In the genomic region with DNA sequence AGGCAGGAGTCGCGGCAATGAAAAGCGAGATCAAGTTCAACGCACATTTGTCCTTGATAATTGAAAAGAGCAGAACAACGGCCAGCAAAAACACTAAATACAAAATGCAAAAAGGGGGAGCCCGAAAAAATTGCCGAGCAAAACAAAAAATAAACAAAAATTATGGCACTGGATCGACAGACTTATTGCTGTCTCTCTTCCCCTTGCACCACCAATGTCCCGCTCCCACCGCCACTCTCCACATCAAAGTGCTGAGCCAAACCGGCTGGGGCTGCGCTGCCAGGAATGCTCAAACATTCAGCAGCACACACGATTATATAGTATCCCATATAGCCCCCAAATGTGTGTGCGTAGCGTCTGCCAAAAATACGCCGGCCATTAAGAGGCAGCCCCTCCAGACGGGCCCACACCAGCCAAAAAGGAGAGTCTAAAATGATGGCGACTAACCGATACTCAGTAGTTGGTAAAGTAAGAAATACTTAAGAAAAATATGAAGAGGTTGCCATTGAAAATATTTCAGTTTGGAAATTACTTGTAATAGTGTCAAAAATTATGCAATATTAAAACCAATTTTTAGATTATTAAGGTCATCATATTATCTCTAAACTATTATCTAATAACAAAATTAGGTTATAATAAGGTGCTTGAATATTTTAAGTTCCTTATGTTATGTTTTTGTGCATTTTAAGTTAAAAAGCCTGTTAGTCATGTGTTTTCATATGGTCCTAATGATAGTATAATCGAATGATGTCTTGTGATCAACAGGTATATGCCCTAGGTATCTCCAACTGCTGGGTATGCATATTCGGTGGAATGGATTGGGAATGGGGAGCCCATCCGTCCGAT, we compare ENCODE assay signal across 5 fruit fly cellular contexts.
A peak's percentile ranks its signal among the peaks of the same experiment; 100 is the strongest.
TF ChIP-seq lines count a peak whose summit lies in the region.

No protein-coding gene starts in this region.

- TF ChIP-seq CTCF in whole organism, embryonic (GFP tag; optimal IDR thresholded peaks at IDR 0.05; lab: Kevin White, UChicago) = no peak

TF ChIP-seq in whole organism, 6 proteins besides CTCF, POLR2A, EP300 and RAD21:
- TF ChIP-seq pan (optimal IDR thresholded peaks at IDR 0.05; lab: Kevin White, UChicago) (peak; percentile 91), EcR (GFP tag; optimal IDR thresholded peaks at IDR 0.05; lab: Kevin White, UChicago) (peak in 1 of 2 experiments; percentile 12), Dll (optimal IDR thresholded peaks at IDR 0.05; lab: Kevin White, UChicago) (no peak), usp (GFP tag; optimal IDR thresholded peaks at IDR 0.05; lab: Kevin White, UChicago) (no peak), psq (optimal IDR thresholded peaks at IDR 0.05; lab: Kevin White, UChicago) (no peak)

TF ChIP-seq in whole organism, embryonic, 481 proteins besides CTCF, POLR2A, EP300 and RAD21 (continues in another document):
- TF ChIP-seq CG8944 (GFP tag; optimal IDR thresholded peaks at IDR 0.05; lab: Kevin White, UChicago) (no peak), CG9727 (GFP tag; optimal IDR thresholded peaks at IDR 0.05; lab: Kevin White, UChicago) (no peak), CG33557 (GFP tag; optimal IDR thresholded peaks at IDR 0.05; lab: Kevin White, UChicago) (no peak), dmrt11E (tag; optimal IDR thresholded peaks at IDR 0.05; lab: Kevin White, UChicago) (no peak), CG3995 (GFP tag; optimal IDR thresholded peaks at IDR 0.05; lab: Kevin White, UChicago) (no peak), Hr78 (GFP tag; optimal IDR thresholded peaks at IDR 0.05; lab: Kevin White, UChicago) (no peak), CG12299 (tag; optimal IDR thresholded peaks at IDR 0.05; lab: Kevin White, UChicago) (no peak), CG7556 (GFP tag; optimal IDR thresholded peaks at IDR 0.05; lab: Kevin White, UChicago) (no peak), Rfx (GFP tag; IDR thresholded peaks at IDR 0.05; lab: Robert Waterston, UW) (no peak), pros (GFP tag; optimal IDR thresholded peaks at IDR 0.05; lab: Kevin White, UChicago) (no peak), Hr3 (GFP tag; optimal IDR thresholded peaks at IDR 0.05; lab: Kevin White, UChicago) (no peak), CG6654 (GFP tag; optimal IDR thresholded peaks at IDR 0.05; lab: Kevin White, UChicago) (no peak), Ets65A (GFP tag; lab: Kevin White, UChicago) (peak; percentile 19), CG30020 (tag; optimal IDR thresholded peaks at IDR 0.05; lab: Kevin White, UChicago) (no peak), CG5245 (GFP tag; optimal IDR thresholded peaks at IDR 0.05; lab: Kevin White, UChicago) (no peak), Rx (GFP tag; IDR thresholded peaks at IDR 0.05; lab: Robert Waterston, UW) (no peak), fru (optimal IDR thresholded peaks at IDR 0.05; lab: Kevin White, UChicago) (no peak), CG2889 (GFP tag; IDR thresholded peaks at IDR 0.05; lab: Robert Waterston, UW) (no peak), grn (GFP tag; optimal IDR thresholded peaks at IDR 0.05; lab: Kevin White, UChicago) (no peak), Deaf1 (tag; optimal IDR thresholded peaks at IDR 0.05; lab: Kevin White, UChicago) (no peak), kay (GFP tag; optimal IDR thresholded peaks at IDR 0.05; lab: Kevin White, UChicago) (no peak)

TF ChIP-seq in whole organism, prepupa, 60 proteins besides CTCF, POLR2A, EP300 and RAD21 (continues in another document):
- TF ChIP-seq Hr4 (GFP tag; optimal IDR thresholded peaks at IDR 0.05; lab: Kevin White, UChicago) (peak; percentile 54), Blimp-1 (GFP tag; optimal IDR thresholded peaks at IDR 0.05; lab: Kevin White, UChicago) (peak; percentile 64), fd59A (GFP tag; optimal IDR thresholded peaks at IDR 0.05; lab: Kevin White, UChicago) (peak; percentile 85), Eip78C (GFP tag; lab: Kevin White, UChicago) (peak; percentile 91), Sox102F (GFP tag; optimal IDR thresholded peaks at IDR 0.05; lab: Kevin White, UChicago) (peak; percentile 67), Sox14 (GFP tag; optimal IDR thresholded peaks at IDR 0.05; lab: Kevin White, UChicago) (peak; percentile 76), eg (GFP tag; IDR thresholded peaks at IDR 0.05; lab: Robert Waterston, UW) (no peak), CG34406 (GFP tag; optimal IDR thresholded peaks at IDR 0.05; lab: Kevin White, UChicago) (peak; percentile 75), cyc (GFP tag; optimal IDR thresholded peaks at IDR 0.05; lab: Kevin White, UChicago) (peak; percentile 26), spab (GFP tag; optimal IDR thresholded peaks at IDR 0.05; lab: Kevin White, UChicago) (peak; percentile 85), CG7368 (GFP tag; optimal IDR thresholded peaks at IDR 0.05; lab: Kevin White, UChicago) (peak; percentile 28), Ets96B (tag; optimal IDR thresholded peaks at IDR 0.05; lab: Kevin White, UChicago) (peak; percentile 77), CG11294 (GFP tag; IDR thresholded peaks at IDR 0.05; lab: Robert Waterston, UW) (no peak), CG10631 (GFP tag; optimal IDR thresholded peaks at IDR 0.05; lab: Kevin White, UChicago) (peak; percentile 84), Lpt (GFP tag; optimal IDR thresholded peaks at IDR 0.05; lab: Kevin White, UChicago) (no peak), CG6792 (GFP tag; optimal IDR thresholded peaks at IDR 0.05; lab: Kevin White, UChicago) (peak; percentile 71), vri (GFP tag; optimal IDR thresholded peaks at IDR 0.05; lab: Kevin White, UChicago) (peak; percentile 62), Gug (GFP tag; IDR thresholded peaks at IDR 0.05; lab: Robert Waterston, UW) (no peak), CG32006 (GFP tag; optimal IDR thresholded peaks at IDR 0.05; lab: Kevin White, UChicago) (peak; percentile 70), fkh (GFP tag; optimal IDR thresholded peaks at IDR 0.05; lab: Kevin White, UChicago) (no peak)

TF ChIP-seq in whole organism, pupa, 21 proteins besides CTCF, POLR2A, EP300 and RAD21:
- TF ChIP-seq CG32121 (GFP tag; IDR thresholded peaks at IDR 0.05; lab: Robert Waterston, UW) = peak; percentile 39; the same call in 1 of the 2 replicates
- peak; percentile 84 for TF ChIP-seq CG9948 (tag; optimal IDR thresholded peaks at IDR 0.05; lab: Kevin White, UChicago)
- TF ChIP-seq CG8159 (tag; optimal IDR thresholded peaks at IDR 0.05; lab: Kevin White, UChicago) = peak; percentile 90
- peak; percentile 60 for TF ChIP-seq Snoo (tag; optimal IDR thresholded peaks at IDR 0.05; lab: Kevin White, UChicago)
- peak; percentile 93 for TF ChIP-seq EcR (GFP tag; optimal IDR thresholded peaks at IDR 0.05; lab: Kevin White, UChicago)
- TF ChIP-seq fd96Ca (GFP tag; IDR thresholded peaks at IDR 0.05; lab: Robert Waterston, UW) = no peak
- no peak for TF ChIP-seq CG12605 (GFP tag; IDR thresholded peaks at IDR 0.05; lab: Robert Waterston, UW)
- no peak for TF ChIP-seq rn (GFP tag; IDR thresholded peaks at IDR 0.05; lab: Robert Waterston, UW)
- TF ChIP-seq CG34367 (tag; optimal IDR thresholded peaks at IDR 0.05; lab: Kevin White, UChicago) = peak; percentile 71
- TF ChIP-seq D1 (tag; optimal IDR thresholded peaks at IDR 0.05; lab: Kevin White, UChicago) = peak; percentile 44
- peak; percentile 82 for TF ChIP-seq CG15710 (tag; optimal IDR thresholded peaks at IDR 0.05; lab: Kevin White, UChicago)
- no peak for TF ChIP-seq CG13204 (GFP tag; optimal IDR thresholded peaks at IDR 0.05; lab: Kevin White, UChicago)
- TF ChIP-seq CG8301 (tag; optimal IDR thresholded peaks at IDR 0.05; lab: Kevin White, UChicago) = peak; percentile 46
- TF ChIP-seq Pif1B (GFP tag; optimal IDR thresholded peaks at IDR 0.05; lab: Kevin White, UChicago) = peak; percentile 51
- TF ChIP-seq Ets98B (GFP tag; IDR thresholded peaks at IDR 0.05; lab: Robert Waterston, UW) = no peak
- no peak for TF ChIP-seq CG10348 (GFP tag; IDR thresholded peaks at IDR 0.05; lab: Robert Waterston, UW)
- peak; percentile 76 for TF ChIP-seq CG14655 (GFP tag; optimal IDR thresholded peaks at IDR 0.05; lab: Kevin White, UChicago)
- peak; percentile 70 for TF ChIP-seq CG17806 (tag; optimal IDR thresholded peaks at IDR 0.05; lab: Kevin White, UChicago)
- TF ChIP-seq Pif1A (GFP tag; optimal IDR thresholded peaks at IDR 0.05; lab: Kevin White, UChicago) = peak; percentile 64
- TF ChIP-seq CG4496 (GFP tag; IDR thresholded peaks at IDR 0.05; lab: Robert Waterston, UW) = 0 out of 3 replicates have a peak, but pooled peaks have one; percentile 43
- no peak for TF ChIP-seq gl (tag; optimal IDR thresholded peaks at IDR 0.05; lab: Kevin White, UChicago)

TF ChIP-seq in whole organism, wandering third instar larva, 38 proteins besides CTCF, POLR2A, EP300 and RAD21 (continues in another document):
- TF ChIP-seq jim (GFP tag; optimal IDR thresholded peaks at IDR 0.05; lab: Kevin White, UChicago) (peak; percentile 79), GATAd (GFP tag; optimal IDR thresholded peaks at IDR 0.05; lab: Kevin White, UChicago) (no peak), woc (GFP tag; optimal IDR thresholded peaks at IDR 0.05; lab: Kevin White, UChicago) (peak; percentile 90), N (GFP tag; optimal IDR thresholded peaks at IDR 0.05; lab: Kevin White, UChicago) (no peak), CG9705 (GFP tag; optimal IDR thresholded peaks at IDR 0.05; lab: Kevin White, UChicago) (peak; percentile 46), Sp1 (GFP tag; optimal IDR thresholded peaks at IDR 0.05; lab: Kevin White, UChicago) (peak; percentile 75), CG32264 (GFP tag; optimal IDR thresholded peaks at IDR 0.05; lab: Kevin White, UChicago) (no peak), sv (GFP tag; optimal IDR thresholded peaks at IDR 0.05; lab: Kevin White, UChicago) (no peak), dl (GFP tag; optimal IDR thresholded peaks at IDR 0.05; lab: Kevin White, UChicago; ENCODE audit: insufficient read depth in 1 of 2, partially characterized antibody in 2 of 2) (no peak), Dif (GFP tag; optimal IDR thresholded peaks at IDR 0.05; lab: Kevin White, UChicago; ENCODE audit: partially characterized antibody) (peak; percentile 19), Hr83 (GFP tag; optimal IDR thresholded peaks at IDR 0.05; lab: Kevin White, UChicago; ENCODE audit: poor library complexity, severe bottlenecking) (peak; percentile 12), br (GFP tag; optimal IDR thresholded peaks at IDR 0.05; lab: Kevin White, UChicago) (peak; percentile 77), usp (GFP tag; optimal IDR thresholded peaks at IDR 0.05; lab: Kevin White, UChicago) (no peak), Mio (GFP tag; optimal IDR thresholded peaks at IDR 0.05; lab: Kevin White, UChicago) (no peak), Myc (optimal IDR thresholded peaks at IDR 0.05; lab: Kevin White, UChicago) (no peak), Hr78 (GFP tag; optimal IDR thresholded peaks at IDR 0.05; lab: Kevin White, UChicago) (no peak), sage (GFP tag; optimal IDR thresholded peaks at IDR 0.05; lab: Kevin White, UChicago) (no peak), brk (GFP tag; optimal IDR thresholded peaks at IDR 0.05; lab: Kevin White, UChicago) (no peak), Rel (GFP tag; optimal IDR thresholded peaks at IDR 0.05; lab: Kevin White, UChicago) (no peak), Rel (tag; optimal IDR thresholded peaks at IDR 0.05; lab: Kevin White, UChicago) (peak; percentile 96), foxo (GFP tag; optimal IDR thresholded peaks at IDR 0.05; lab: Kevin White, UChicago) (peak in 1 of 2 experiments; percentile 68), Jra (GFP tag; optimal IDR thresholded peaks at IDR 0.05; lab: Kevin White, UChicago) (peak; percentile 46), ey (GFP tag; optimal IDR thresholded peaks at IDR 0.05; lab: Kevin White, UChicago) (peak; percentile 77)
